Fruit fly (Drosophila melanogaster) whole organism, wandering third instar larva: ENCODE data around the gene sloth1.

Source experiments
- Abd-B ChIP-seq: fragments of >200 bp; optimal IDR thresholded peaks from 2 replicates; lab custom pipeline; 2017; ENCODE audit warnings: missing biosample characterization, missing genetic modification characterization
- CG32264 ChIP-seq: fragments of 200-800 bp; sonication (Bioruptor generic); optimal IDR thresholded peaks from 2 replicates; lab custom pipeline; 2016; ENCODE audit warnings: missing biosample characterization, missing genetic modification characterization
- CG9705 ChIP-seq: fragments of 200-800 bp; sonication (Bioruptor generic); optimal IDR thresholded peaks from 2 replicates; lab custom pipeline; 2018; ENCODE audit warnings: missing biosample characterization, mild to moderate bottlenecking, missing genetic modification characterization
- CrebA ChIP-seq: fragments of 200-800 bp; sonication (Bioruptor generic); optimal IDR thresholded peaks from 2 replicates; lab custom pipeline; 2016; ENCODE audit warnings: missing biosample characterization, mild to moderate bottlenecking, missing genetic modification characterization, borderline replicate concordance
- Dfd ChIP-seq: fragments of >200 bp; optimal IDR thresholded peaks from 2 replicates; lab custom pipeline; 2017; ENCODE audit warnings: missing biosample characterization, missing genetic modification characterization
- Dif ChIP-seq: fragments of 200-275, 200-300 bp; sonication (Bioruptor generic); optimal IDR thresholded peaks from 2 replicates; lab custom pipeline; 2018; ENCODE audit warnings: missing biosample characterization, missing genetic modification characterization; ENCODE audit not compliant: partially characterized antibody
- GATAd ChIP-seq: sonication (Bioruptor generic); optimal IDR thresholded peaks from 2 replicates; lab custom pipeline; 2016; ENCODE audit warnings: missing biosample characterization, missing genetic modification characterization
- HLH106 ChIP-seq: fragments of 200-800 bp; optimal IDR thresholded peaks from 3 replicates; lab custom pipeline; 2019; ENCODE audit warnings: missing biosample characterization, mild to moderate bottlenecking, missing genetic modification characterization, moderate library complexity
- Hnf4 ChIP-seq: fragments of 200-800 bp; sonication (Bioruptor generic); optimal IDR thresholded peaks from 2 replicates; lab custom pipeline; 2016; ENCODE audit warnings: missing biosample characterization, mild to moderate bottlenecking, missing genetic modification characterization
- Hr83 ChIP-seq: fragments of 200-300 bp; sonication (Bioruptor generic); optimal IDR thresholded peaks from 2 replicates; lab custom pipeline; 2016; ENCODE audit warnings: missing biosample characterization, mild to moderate bottlenecking, missing genetic modification characterization, moderate library complexity; ENCODE audit not compliant: poor library complexity, severe bottlenecking
- Jra ChIP-seq: sonication (Bioruptor generic); optimal IDR thresholded peaks from 2 replicates; lab custom pipeline; 2016; ENCODE audit warnings: missing biosample characterization, missing genetic modification characterization
- Mio ChIP-seq: sonication (Bioruptor generic); optimal IDR thresholded peaks from 2 replicates; lab custom pipeline; 2016; ENCODE audit warnings: missing biosample characterization, missing genetic modification characterization
- Myc ChIP-seq: fragments of >200 bp; optimal IDR thresholded peaks from 2 replicates; lab custom pipeline; 2017
- N ChIP-seq: fragments of >200 bp; optimal IDR thresholded peaks from 2 replicates; lab custom pipeline; 2018; ENCODE audit warnings: missing biosample characterization, missing external identifiers, missing genetic modification characterization
- OdsH ChIP-seq: fragments of 200-800 bp; sonication (Bioruptor generic); optimal IDR thresholded peaks from 2 replicates; lab custom pipeline; 2016; ENCODE audit warnings: missing biosample characterization, mild to moderate bottlenecking, missing genetic modification characterization
- Rel ChIP-seq, 2 experiments: fragments of 200-800 bp; sonication (Bioruptor generic) in 1 of 2; optimal IDR thresholded peaks; 2 replicates in 1 of 2; 3 replicates in 1 of 2; lab custom pipeline; 2016 to 2019; ENCODE audit warnings: mild to moderate bottlenecking in 2 of 2, missing biosample characterization in 2 of 2, missing genetic modification characterization in 2 of 2, moderate library complexity in 1 of 2
- br ChIP-seq: fragments of 200-800 bp; sonication (Bioruptor generic); optimal IDR thresholded peaks from 2 replicates; lab custom pipeline; 2016; ENCODE audit warnings: missing biosample characterization, missing genetic modification characterization
- dl ChIP-seq, 2 experiments: fragments of 175-275, 200-275 bp in 1 of 2; fragments of 200-275 bp in 1 of 2; sonication (Bioruptor generic); optimal IDR thresholded peaks; lab custom pipeline; 2018; ENCODE audit warnings: mild to moderate bottlenecking in 2 of 2, missing biosample characterization in 2 of 2, missing genetic modification characterization in 2 of 2, moderate library complexity in 2 of 2; ENCODE audit not compliant: partially characterized antibody in 2 of 2, insufficient read depth in 1 of 2
- dmrt93B ChIP-seq: fragments of 200-800 bp; sonication (Bioruptor generic); optimal IDR thresholded peaks from 2 replicates; lab custom pipeline; 2018; ENCODE audit warnings: missing biosample characterization, mild to moderate bottlenecking, missing genetic modification characterization
- dsf ChIP-seq: sonication (Bioruptor generic); optimal IDR thresholded peaks from 2 replicates; lab custom pipeline; 2016; ENCODE audit warnings: missing biosample characterization, missing genetic modification characterization, borderline replicate concordance
- ey ChIP-seq: fragments of 200-800 bp; sonication (Bioruptor generic); optimal IDR thresholded peaks from 2 replicates; lab custom pipeline; 2016; ENCODE audit warnings: missing biosample characterization, missing genetic modification characterization
- foxo ChIP-seq, 2 experiments: fragments of 200-800 bp; sonication (Bioruptor generic); optimal IDR thresholded peaks; 2 replicates in 1 of 2; 3 replicates in 1 of 2; lab custom pipeline; 2016 to 2017; ENCODE audit warnings: missing biosample characterization in 2 of 2, missing genetic modification characterization in 2 of 2
- fru ChIP-seq: fragments of 200-800 bp; sonication (Bioruptor generic); optimal IDR thresholded peaks from 3 replicates; lab custom pipeline; 2016; ENCODE audit warnings: missing biosample characterization, mild to moderate bottlenecking, missing genetic modification characterization
- h ChIP-seq: fragments of 200-800 bp; sonication (Bioruptor generic); optimal IDR thresholded peaks from 3 replicates; lab custom pipeline; 2016; ENCODE audit warnings: missing biosample characterization, mild to moderate bottlenecking, missing genetic modification characterization
- jim ChIP-seq: fragments of 175-275, 200-325 bp; sonication (Bioruptor generic); optimal IDR thresholded peaks from 2 replicates; lab custom pipeline; 2016; ENCODE audit warnings: missing biosample characterization, mild to moderate bottlenecking, missing genetic modification characterization
- lola ChIP-seq: fragments of >200 bp; optimal IDR thresholded peaks from 2 replicates; lab custom pipeline; 2017; ENCODE audit warnings: missing biosample characterization, missing genetic modification characterization
- pan ChIP-seq: fragments of >200 bp; optimal IDR thresholded peaks from 2 replicates; lab custom pipeline; 2017
- psq ChIP-seq: fragments of 200-800 bp; sonication (Bioruptor generic); optimal IDR thresholded peaks from 3 replicates; lab custom pipeline; 2017; ENCODE audit warnings: missing biosample characterization, mild to moderate bottlenecking, missing genetic modification characterization, moderate library complexity
- rgr ChIP-seq: fragments of 200-800 bp; sonication (Bioruptor generic); optimal IDR thresholded peaks from 3 replicates; lab custom pipeline; 2016; ENCODE audit warnings: missing biosample characterization, mild to moderate bottlenecking, missing genetic modification characterization
- sage ChIP-seq: fragments of 200-800 bp; sonication (Bioruptor generic); optimal IDR thresholded peaks from 2 replicates; lab custom pipeline; 2016; ENCODE audit warnings: missing biosample characterization, mild to moderate bottlenecking, missing genetic modification characterization
- sv ChIP-seq: fragments of 200-800 bp; sonication (Bioruptor generic); optimal IDR thresholded peaks from 3 replicates; lab custom pipeline; 2016; ENCODE audit warnings: missing biosample characterization, missing genetic modification characterization
- usp ChIP-seq: fragments of >200 bp; optimal IDR thresholded peaks from 2 replicates; lab custom pipeline; 2017; ENCODE audit warnings: missing biosample characterization, missing genetic modification characterization
- woc ChIP-seq: sonication (Bioruptor generic); optimal IDR thresholded peaks from 2 replicates; lab custom pipeline; 2016; ENCODE audit warnings: missing biosample characterization, mild to moderate bottlenecking, missing genetic modification characterization

sloth1 gene

DNA sequence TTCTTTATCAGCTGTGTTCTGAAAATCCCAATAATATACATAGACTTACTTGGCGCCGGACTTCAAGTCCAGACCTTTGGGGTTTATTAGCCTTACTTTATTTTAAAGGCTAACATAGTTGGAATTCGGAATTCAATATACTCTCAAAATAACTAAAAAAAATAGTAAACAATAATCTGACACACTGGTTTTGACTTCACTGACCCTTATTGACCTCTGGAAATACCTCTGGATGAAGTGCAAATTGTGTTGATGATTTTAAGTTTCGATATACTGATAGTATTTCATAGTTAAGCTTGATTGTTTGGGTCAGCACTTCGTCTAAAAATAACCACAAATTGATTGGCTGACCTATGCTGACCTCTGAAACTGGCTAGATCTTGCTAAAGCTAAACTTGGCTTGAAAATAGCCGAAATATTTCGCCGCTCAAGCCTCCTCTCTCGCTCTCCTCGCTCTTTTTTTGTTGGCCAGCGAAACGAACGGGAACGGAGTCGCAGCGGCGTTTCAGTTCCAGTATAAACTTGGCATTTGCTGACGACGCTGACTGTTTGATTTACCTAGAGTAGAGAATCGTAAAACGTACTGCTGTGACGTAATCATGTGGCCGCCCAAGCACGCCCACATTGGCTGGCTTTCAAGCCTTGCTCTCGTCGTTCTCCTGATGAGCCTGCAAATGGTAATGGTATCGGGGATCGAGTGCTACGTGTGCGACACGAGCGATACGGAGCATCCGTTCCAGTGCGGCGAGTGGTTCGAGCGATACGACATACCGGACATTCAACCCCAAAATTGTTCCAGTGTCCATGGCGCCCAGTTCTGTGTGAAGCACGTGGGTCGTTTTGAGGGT is 25.0 kb upstream of the sloth1 start, which contains the start of gene bou:
bou (plus strand) TSS at position 507 of the 848 bp plus-strand sequence.
- TF ChIP-seq Hr83 (no peak), Myc (peak; percentile 55), Dif (peak; percentile 33)

DNA sequence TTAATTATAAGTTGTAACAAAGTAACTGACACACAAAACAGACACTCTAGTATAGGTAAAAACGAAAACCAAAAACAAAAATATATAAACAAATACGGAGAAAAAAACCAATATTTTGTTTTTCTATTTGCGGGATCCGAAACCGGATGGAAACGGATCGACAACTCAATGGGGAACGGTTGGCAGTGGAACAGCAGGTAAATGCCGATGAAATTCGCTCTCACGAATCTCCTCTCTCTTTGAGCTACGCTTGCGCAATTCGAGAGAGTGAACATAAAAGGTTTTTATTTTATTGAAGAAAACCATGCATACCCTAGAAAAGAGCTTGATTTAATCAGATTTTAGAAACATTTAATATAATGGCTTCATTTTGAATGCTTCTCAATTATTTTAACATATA is 24.1 kb upstream of the sloth1 start:
- TF ChIP-seq dmrt93B (GFP tag; lab: Kevin White, UChicago), result no peak
- TF ChIP-seq Dif, result peak; percentile 33

DNA sequence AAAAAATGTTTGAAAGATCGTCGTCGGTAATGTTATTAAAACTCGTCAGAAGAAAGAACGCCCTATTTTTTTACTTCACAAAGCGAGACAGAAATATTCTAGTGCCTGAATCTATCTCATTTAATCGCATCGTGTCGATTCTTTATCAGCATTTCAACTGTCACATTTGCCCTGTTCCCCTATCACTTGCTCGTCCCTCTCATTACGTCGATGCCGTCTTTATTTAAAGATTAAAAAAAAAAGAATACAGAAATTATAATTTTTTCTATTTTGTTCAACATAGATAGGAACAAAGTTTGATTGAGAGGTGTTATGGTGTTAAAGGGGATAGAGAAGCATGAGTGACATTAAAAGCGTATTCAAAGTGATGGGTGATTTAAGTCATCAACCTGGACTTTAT is 23.1 kb upstream of the sloth1 start:
- no peak for TF ChIP-seq lola (GFP tag; lab: Kevin White, UChicago)
- TF ChIP-seq Jra, result no peak
- no peak for TF ChIP-seq br (GFP tag; lab: Kevin White, UChicago)
- TF ChIP-seq CrebA, result no peak
- no peak for TF ChIP-seq CG32264 (GFP tag; lab: Kevin White, UChicago)
- TF ChIP-seq ey, result no peak
- TF ChIP-seq sv (GFP tag; lab: Kevin White, UChicago), result no peak
- TF ChIP-seq HLH106 (tag; lab: Kevin White, UChicago), result no peak
- TF ChIP-seq Dfd (GFP tag; lab: Kevin White, UChicago), result no peak
- TF ChIP-seq h (GFP tag; lab: Kevin White, UChicago), result no peak
- TF ChIP-seq, all 38 proteins: peak for 0

DNA sequence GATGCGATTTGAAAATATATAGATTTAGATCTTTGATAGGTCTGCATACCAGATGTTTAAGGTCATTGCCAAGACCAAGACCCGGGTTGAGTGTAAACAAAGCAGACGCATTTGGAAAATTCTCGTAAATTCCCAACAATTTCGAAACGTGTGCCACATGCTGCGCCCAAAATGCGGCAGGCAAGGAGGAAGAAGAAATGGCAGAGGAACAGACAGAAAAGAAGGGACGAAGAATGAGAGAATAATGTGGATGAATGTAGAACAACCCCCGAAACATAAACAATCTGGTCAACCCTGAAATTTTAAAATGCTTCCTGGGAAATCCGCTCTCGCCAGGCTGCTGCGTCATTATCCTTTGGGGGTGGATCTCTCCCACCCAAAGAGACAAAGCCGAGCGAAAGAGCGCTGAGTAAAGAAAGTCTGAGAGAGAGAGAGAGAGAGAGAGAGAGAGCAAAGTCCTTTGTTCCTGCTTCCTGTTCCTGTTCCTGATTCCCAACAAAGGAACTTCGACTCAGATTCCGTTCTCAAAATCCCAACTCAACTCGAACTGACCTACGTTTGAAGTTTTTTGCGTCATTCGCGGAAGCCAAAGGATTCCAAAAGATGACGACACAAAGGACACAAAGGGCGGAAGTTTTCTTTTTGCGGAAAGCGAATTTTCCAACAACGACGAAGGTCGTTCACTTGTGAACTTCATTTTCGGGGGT is 22.4 kb upstream of the sloth1 start:
- TF ChIP-seq psq (GFP tag; lab: Kevin White, UChicago) (peak; percentile 60), br (GFP tag; lab: Kevin White, UChicago) (no peak), dl (GFP tag; optimal IDR thresholded peaks at IDR 0.05; lab: Kevin White, UChicago; ENCODE audit: insufficient read depth in 1 of 2, partially characterized antibody in 2 of 2) (peak; percentile 24 to 38)
- TF ChIP-seq, all 38 proteins: peak for 2

DNA sequence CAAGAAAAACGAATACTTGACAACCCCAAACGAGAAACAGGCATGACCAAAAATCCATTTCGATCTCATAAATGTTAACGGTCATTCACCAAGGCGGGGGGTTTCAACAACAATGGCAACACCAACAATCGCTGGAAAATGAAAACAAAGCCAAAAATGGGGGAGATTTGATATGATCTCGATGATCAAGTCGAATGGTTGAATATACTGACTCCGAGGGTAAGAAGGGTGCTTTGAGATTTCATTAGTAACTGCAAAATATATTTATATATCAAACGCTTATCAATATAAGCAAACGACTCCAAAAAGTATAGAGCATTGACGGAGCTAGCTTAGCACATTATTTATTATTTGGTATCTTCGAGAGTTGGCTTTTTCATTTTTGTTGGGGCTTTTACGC is 21.1 kb upstream of the sloth1 start:
- TF ChIP-seq Abd-B (GFP tag; lab: Kevin White, UChicago) (no peak), fru (GFP tag; lab: Kevin White, UChicago) (peak; percentile 44), dmrt93B (GFP tag; lab: Kevin White, UChicago) (peak; percentile 1), jim (GFP tag; lab: Kevin White, UChicago) (no peak), dsf (GFP tag; lab: Kevin White, UChicago) (no peak), Jra (no peak), sage (GFP tag; lab: Kevin White, UChicago) (no peak), Hnf4 (peak; percentile 18), Myc (no peak), psq (GFP tag; lab: Kevin White, UChicago) (no peak), usp (GFP tag; lab: Kevin White, UChicago) (no peak), CG9705 (GFP tag; lab: Kevin White, UChicago) (no peak), N (GFP tag; lab: Kevin White, UChicago) (no peak), GATAd (GFP tag; lab: Kevin White, UChicago) (no peak), OdsH (no peak), woc (peak; percentile 51), foxo (GFP tag; optimal IDR thresholded peaks at IDR 0.05; lab: Kevin White, UChicago) (peak in 1 of 2 experiments; percentile 53), br (GFP tag; lab: Kevin White, UChicago) (no peak), h (GFP tag; lab: Kevin White, UChicago) (peak; percentile 57), rgr (GFP tag; lab: Kevin White, UChicago) (peak; percentile 24), Rel (GFP tag; optimal IDR thresholded peaks at IDR 0.05; lab: Kevin White, UChicago) (no peak), Rel (tag; optimal IDR thresholded peaks at IDR 0.05; lab: Kevin White, UChicago) (peak; percentile 1), CG32264 (GFP tag; lab: Kevin White, UChicago) (no peak), ey (peak; percentile 22), pan (no peak), Mio (GFP tag; lab: Kevin White, UChicago) (no peak)
